Fruit fly (Drosophila melanogaster) whole organism, embryonic: ENCODE measurements around the gene spel1.

Source experiments
- ATbp ChIP-seq: fragments of 200-800 bp; sonication (Bioruptor generic); optimal IDR thresholded peaks from 2 replicates; lab custom pipeline; 2017; ENCODE audit warnings: missing biosample characterization, mild to moderate bottlenecking, missing genetic modification characterization, missing genetic modification reagents
- CG10979 ChIP-seq: fragments of 200-800 bp; sonication (Bioruptor generic); optimal IDR thresholded peaks from 2 replicates; lab custom pipeline; 2018; ENCODE audit warnings: missing biosample characterization, mild to moderate bottlenecking, missing genetic modification characterization, moderate library complexity
- CG12219 ChIP-seq: fragments of 200-800 bp; sonication (Bioruptor generic); optimal IDR thresholded peaks from 3 replicates; lab custom pipeline; 2018; ENCODE audit warnings: missing biosample characterization, mild to moderate bottlenecking, missing genetic modification characterization
- CG13424 ChIP-seq: fragments of 200-800 bp; sonication (Bioruptor generic); optimal IDR thresholded peaks from 2 replicates; lab custom pipeline; 2019; ENCODE audit warnings: missing biosample characterization, mild to moderate bottlenecking, missing genetic modification characterization, moderate library complexity
- CG14667 ChIP-seq: fragments of 200-800 bp; sonication (Bioruptor generic); IDR thresholded peaks from 2 replicates; pipeline ENCODE4 v1.3.6; 2022; ENCODE audit warnings: missing biosample characterization, missing genetic modification characterization
- CG17328 ChIP-seq: fragments of 200-800 bp; sonication (Bioruptor generic); IDR thresholded peaks from 2 replicates; pipeline ENCODE4 v1.3.6; 2022; ENCODE audit warnings: missing biosample characterization, missing genetic modification characterization
- CG17612 ChIP-seq: fragments of 200-800 bp; sonication (Bioruptor generic); IDR thresholded peaks from 2 replicates; pipeline ENCODE4 v1.3.6; 2022; ENCODE audit warnings: missing biosample characterization, missing genetic modification characterization
- CG2678 ChIP-seq: fragments of 200-800 bp; sonication (Bioruptor generic); optimal IDR thresholded peaks from 3 replicates; lab custom pipeline; 2019; ENCODE audit warnings: missing biosample characterization, mild to moderate bottlenecking, missing genetic modification characterization, moderate library complexity
- CG2712 ChIP-seq: fragments of 200-800 bp; optimal IDR thresholded peaks from 3 replicates; lab custom pipeline; 2019; ENCODE audit warnings: missing biosample characterization, mild to moderate bottlenecking, missing genetic modification characterization, moderate library complexity
- CG33557 ChIP-seq: fragments of 200-800 bp; sonication (Bioruptor generic); optimal IDR thresholded peaks from 2 replicates; lab custom pipeline; 2019; ENCODE audit warnings: missing biosample characterization, mild to moderate bottlenecking, missing genetic modification characterization, moderate library complexity
- CG4404 ChIP-seq: fragments of 200-800 bp; sonication (Bioruptor generic); IDR thresholded peaks from 2 replicates; pipeline ENCODE4 v1.3.6; 2022; ENCODE audit warnings: missing biosample characterization, missing genetic modification characterization
- CG4730 ChIP-seq: fragments of 200-800 bp; sonication (Bioruptor generic); IDR thresholded peaks from 2 replicates; pipeline ENCODE4 v1.3.6; 2022; ENCODE audit warnings: missing biosample characterization, missing genetic modification characterization
- CG9215 ChIP-seq: fragments of 200-800 bp; sonication (Bioruptor generic); IDR thresholded peaks from 2 replicates; pipeline ENCODE4 v1.3.6; 2022; ENCODE audit warnings: missing biosample characterization, missing genetic modification characterization
- Chrac-16 ChIP-seq: fragments of 200-800 bp; sonication (Bioruptor generic); optimal IDR thresholded peaks from 3 replicates; lab custom pipeline; 2016; ENCODE audit warnings: missing biosample characterization, missing genetic modification characterization
- Doc3 ChIP-seq: fragments of 200-800 bp; sonication (Bioruptor generic); IDR thresholded peaks from 3 replicates; pipeline ENCODE4 v1.3.6; 2022; ENCODE audit warnings: missing biosample characterization, missing genetic modification characterization; ENCODE audit not compliant: partially characterized antibody
- ERR ChIP-seq: fragments of 200-800 bp; sonication (Bioruptor generic); optimal IDR thresholded peaks from 2 replicates; lab custom pipeline; 2016; ENCODE audit warnings: missing biosample characterization, missing genetic modification characterization
- Gsc ChIP-seq: fragments of 200-800 bp; sonication (Bioruptor generic); IDR thresholded peaks from 2 replicates; pipeline ENCODE4 v1.3.6; 2022; ENCODE audit warnings: missing biosample characterization, missing genetic modification characterization
- HLH54F ChIP-seq: fragments of 200-800 bp; sonication (Bioruptor generic); optimal IDR thresholded peaks from 3 replicates; lab custom pipeline; 2016; ENCODE audit warnings: missing biosample characterization, missing genetic modification characterization
- Jarid2 ChIP-seq: fragments of 200-800 bp; sonication (Bioruptor generic); optimal IDR thresholded peaks from 3 replicates; lab custom pipeline; 2017; ENCODE audit warnings: mild to moderate bottlenecking, missing biosample characterization, missing genetic modification reagents, missing genetic modification characterization
- MESR4 ChIP-seq: fragments of 200-800 bp; sonication (Bioruptor generic); optimal IDR thresholded peaks from 2 replicates; lab custom pipeline; 2018; ENCODE audit warnings: missing biosample characterization, mild to moderate bottlenecking, missing genetic modification characterization, moderate library complexity
- Med ChIP-seq: fragments of 200-800 bp; sonication (Bioruptor generic); peaks from one replicate; lab custom pipeline; 2016; ENCODE audit warnings: missing biosample characterization, missing genetic modification characterization, mild to moderate bottlenecking, inconsistent platforms, moderate library complexity
- Nf-YB ChIP-seq: fragments of 200-800 bp; sonication (Bioruptor generic); optimal IDR thresholded peaks from 3 replicates; lab custom pipeline; 2019; ENCODE audit warnings: missing biosample characterization, mild to moderate bottlenecking, missing genetic modification characterization, moderate library complexity
- Pdp1 ChIP-seq, 2 experiments: fragments of 200-800 bp; sonication (Bioruptor generic); optimal IDR thresholded peaks; 3 replicates each; lab custom pipeline; 2016; ENCODE audit warnings: missing biosample characterization in 2 of 2, missing genetic modification characterization in 2 of 2, mild to moderate bottlenecking in 1 of 2, moderate library complexity in 1 of 2
- Ptx1 ChIP-seq: fragments of 200-800 bp; sonication (Bioruptor generic); IDR thresholded peaks from 2 replicates; pipeline ENCODE4 v1.3.6; 2022; ENCODE audit warnings: missing biosample characterization, missing genetic modification characterization
- Rx ChIP-seq: fragments of 200-800 bp; sonication (Bioruptor generic); IDR thresholded peaks from 2 replicates; pipeline ENCODE4 v1.3.6; 2022; ENCODE audit warnings: missing biosample characterization, missing genetic modification characterization
- Sry-δ ChIP-seq: fragments of 200-800 bp; sonication (Bioruptor generic); optimal IDR thresholded peaks from 2 replicates; lab custom pipeline; 2016; ENCODE audit warnings: missing biosample characterization, missing genetic modification characterization
- Tbp ChIP-seq: fragments of >200 bp; optimal IDR thresholded peaks from 2 replicates; lab custom pipeline; 2018; ENCODE audit warnings: missing biosample characterization, missing genetic modification characterization
- bab2 ChIP-seq: fragments of 200-800 bp; sonication (Bioruptor generic); optimal IDR thresholded peaks from 2 replicates; lab custom pipeline; 2016; ENCODE audit warnings: missing biosample characterization, missing genetic modification characterization
- cato ChIP-seq: fragments of 200-800 bp; sonication (Bioruptor generic); optimal IDR thresholded peaks from 2 replicates; lab custom pipeline; 2016; ENCODE audit warnings: missing biosample characterization, missing genetic modification characterization, borderline replicate concordance
- chif ChIP-seq, 2 experiments: fragments of 200-800 bp; sonication (Bioruptor generic); optimal IDR thresholded peaks; 3 replicates each; lab custom pipeline; 2016; ENCODE audit warnings: missing biosample characterization in 2 of 2, missing genetic modification characterization in 2 of 2
- dmrt11E ChIP-seq: fragments of 200-800 bp; sonication (Bioruptor generic); optimal IDR thresholded peaks from 3 replicates; lab custom pipeline; 2018; ENCODE audit warnings: missing biosample characterization, mild to moderate bottlenecking, missing genetic modification characterization, moderate library complexity
- dmrt99B ChIP-seq: fragments of 200-800 bp; sonication (Bioruptor generic); optimal IDR thresholded peaks from 2 replicates; lab custom pipeline; 2018; ENCODE audit warnings: missing biosample characterization, mild to moderate bottlenecking, missing genetic modification characterization, moderate library complexity
- dysf ChIP-seq: fragments of 200-800 bp; sonication (Bioruptor generic); IDR thresholded peaks from 3 replicates; pipeline ENCODE4 v1.3.6; 2022; ENCODE audit warnings: missing biosample characterization, missing genetic modification characterization
- ewg ChIP-seq: fragments of 200-800 bp; sonication (Bioruptor generic); optimal IDR thresholded peaks from 3 replicates; lab custom pipeline; 2017; ENCODE audit warnings: mild to moderate bottlenecking, missing biosample characterization, missing genetic modification reagents, missing genetic modification characterization
- gem ChIP-seq: fragments of 200-800 bp; sonication (Bioruptor generic); optimal IDR thresholded peaks from 2 replicates; lab custom pipeline; 2019; ENCODE audit warnings: missing biosample characterization, mild to moderate bottlenecking, missing genetic modification characterization, moderate library complexity
- ind ChIP-seq: fragments of 200-800 bp; sonication (Bioruptor generic); optimal IDR thresholded peaks from 3 replicates; lab custom pipeline; 2016; ENCODE audit warnings: missing biosample characterization, missing genetic modification characterization
- jing ChIP-seq: fragments of 200-800 bp; sonication (Bioruptor generic); optimal IDR thresholded peaks from 2 replicates; lab custom pipeline; 2018; ENCODE audit warnings: missing biosample characterization, mild to moderate bottlenecking, missing genetic modification characterization
- kah ChIP-seq: fragments of 200-800 bp; sonication (Bioruptor generic); optimal IDR thresholded peaks from 2 replicates; lab custom pipeline; 2018; ENCODE audit warnings: missing biosample characterization, mild to moderate bottlenecking, missing genetic modification characterization
- ken ChIP-seq: fragments of 200-800 bp; sonication (Bioruptor generic); IDR thresholded peaks from 3 replicates; pipeline ENCODE4 v1.3.6; 2022; ENCODE audit warnings: missing biosample characterization, missing genetic modification characterization
- lbe ChIP-seq: fragments of 200-800 bp; sonication (Bioruptor generic); optimal IDR thresholded peaks from 2 replicates; lab custom pipeline; 2016; ENCODE audit warnings: missing biosample characterization, mild to moderate bottlenecking, missing genetic modification characterization
- lmd ChIP-seq: fragments of 200-800 bp; sonication (Bioruptor generic); IDR thresholded peaks from 2 replicates; pipeline ENCODE4 v1.3.6; 2022; ENCODE audit warnings: missing biosample characterization, missing genetic modification characterization
- pan ChIP-seq, 4 experiments: fragments of >200 bp in 3 of 4; fragments of 200-800 bp in 1 of 4; sonication (Bioruptor generic) in 1 of 4; optimal IDR thresholded peaks in 3 of 4; IDR thresholded peaks in 1 of 4; 2 replicates each; pipeline versions ENCODE4 v1.3.6 to Lab custom; 2017 to 2022; ENCODE audit warnings: missing biosample characterization in 2 of 4, missing genetic modification characterization in 2 of 4, mixed read lengths in 1 of 4
- stc ChIP-seq: fragments of 200-800 bp; sonication (Bioruptor generic); IDR thresholded peaks from 2 replicates; pipeline ENCODE4 v1.3.6; 2022; ENCODE audit warnings: missing biosample characterization, missing genetic modification characterization
- tin ChIP-seq: fragments of 200-800 bp; sonication (Bioruptor generic); optimal IDR thresholded peaks from 3 replicates; lab custom pipeline; 2016; ENCODE audit warnings: missing biosample characterization, missing genetic modification characterization
- twi ChIP-seq: fragments of 200-800 bp; optimal IDR thresholded peaks from 2 replicates; lab custom pipeline; 2019; ENCODE audit warnings: missing biosample characterization, mild to moderate bottlenecking, missing genetic modification characterization, moderate library complexity
- vnd ChIP-seq: fragments of 200-800 bp; sonication (Bioruptor generic); IDR thresholded peaks from 3 replicates; pipeline ENCODE4 v1.3.6; 2022; ENCODE audit warnings: missing biosample characterization, missing genetic modification characterization; ENCODE audit not compliant: partially characterized antibody
- zen ChIP-seq: fragments of 200-800 bp; sonication (Bioruptor generic); optimal IDR thresholded peaks from 3 replicates; lab custom pipeline; 2018; ENCODE audit warnings: missing biosample characterization, mild to moderate bottlenecking, missing genetic modification characterization, moderate library complexity
- zfh1 ChIP-seq: fragments of 200-800 bp; sonication (Bioruptor generic); IDR thresholded peaks from 3 replicates; pipeline ENCODE4 v1.3.6; 2022; ENCODE audit warnings: missing biosample characterization, missing genetic modification characterization

The spel1 gene

DNA sequence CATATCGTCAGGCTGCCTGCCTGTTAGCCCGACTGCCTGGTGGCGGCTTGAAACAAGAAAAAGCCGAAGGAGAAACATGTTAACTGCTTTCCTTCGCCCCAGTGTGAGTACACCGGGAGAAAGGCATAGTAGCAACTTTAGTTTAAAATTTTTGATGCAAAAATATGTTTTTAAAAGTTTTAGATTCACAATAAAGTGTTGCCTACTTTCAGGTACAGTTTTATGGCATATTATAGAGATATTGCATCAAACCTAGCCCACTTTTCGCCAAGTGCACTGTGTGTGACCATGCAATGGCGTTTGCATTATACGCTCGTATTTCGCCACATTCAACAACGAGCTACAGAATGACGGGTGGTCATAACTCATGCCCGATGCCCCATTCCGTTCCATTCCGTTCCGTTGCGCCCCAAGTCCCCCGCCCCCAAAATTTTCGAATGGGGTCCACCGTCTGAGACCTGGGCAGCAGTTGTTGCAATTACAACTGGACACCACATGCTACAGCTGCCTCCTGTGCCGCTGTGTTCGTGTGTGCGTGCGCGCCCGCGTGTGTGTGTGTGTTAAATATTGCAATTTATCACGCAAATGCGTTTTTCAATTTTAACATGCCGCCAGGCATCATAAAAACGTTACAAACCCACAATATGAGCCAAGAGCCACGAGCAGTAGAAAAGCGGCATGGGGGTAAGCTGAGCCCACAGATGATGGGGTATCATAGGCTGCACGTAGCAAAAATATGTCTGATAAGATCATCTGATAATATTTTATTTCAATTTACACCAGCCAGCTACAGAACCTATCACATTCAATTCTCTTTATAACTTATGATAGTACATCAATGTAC lies 8.3 kb downstream of the spel1 start (continued):
- peak; percentile 86 for TF ChIP-seq lbe (GFP tag; lab: Kevin White, UChicago)
- no peak for TF ChIP-seq MESR4 (GFP tag; lab: Kevin White, UChicago)
- no peak for TF ChIP-seq CG33557
- peak; percentile 62 for TF ChIP-seq zen
- TF ChIP-seq Nf-YB: no peak
- no peak for TF ChIP-seq kah (GFP tag; lab: Kevin White, UChicago)
- peak; percentile 39 for TF ChIP-seq CG17328 (GFP tag; lab: Robert Waterston, UW)
- no peak for TF ChIP-seq Doc3 (GFP tag; lab: Robert Waterston, UW)
- peak; percentile 38 for TF ChIP-seq jing
- TF ChIP-seq Pdp1 (GFP tag; optimal IDR thresholded peaks at IDR 0.05; lab: Kevin White, UChicago): peak in 1 of 2 experiments; percentile 26
- TF ChIP-seq bab2: peak; percentile 31
- TF ChIP-seq zfh1 (GFP tag; lab: Robert Waterston, UW): peak; percentile 63
- TF ChIP-seq Ptx1 (GFP tag; lab: Robert Waterston, UW): peak; percentile 55
- TF ChIP-seq Med (GFP tag; lab: Kevin White, UChicago): peak; percentile 48
- TF ChIP-seq CG10979 (tag; lab: Kevin White, UChicago): peak; percentile 53
- TF ChIP-seq ATbp (GFP tag; lab: Kevin White, UChicago): peak; percentile 25
- no peak for TF ChIP-seq Tbp (GFP tag; lab: Kevin White, UChicago)
- TF ChIP-seq Chrac-16 (GFP tag; lab: Kevin White, UChicago): peak; percentile 6
- TF ChIP-seq dmrt99B (tag; lab: Kevin White, UChicago): peak; percentile 32
- TF ChIP-seq CG17612 (GFP tag; lab: Robert Waterston, UW): no peak
- peak; percentile 4 for TF ChIP-seq twi (tag; lab: Kevin White, UChicago)
- no peak for TF ChIP-seq stc (GFP tag; lab: Robert Waterston, UW)
- TF ChIP-seq Rx (GFP tag; lab: Robert Waterston, UW): peak; percentile 31; the same call in 1 of the 2 replicates
- TF ChIP-seq Jarid2 (GFP tag; lab: Kevin White, UChicago): peak; percentile 25
- no peak for TF ChIP-seq ERR
- peak; percentile 52 for TF ChIP-seq CG2712 (tag; lab: Kevin White, UChicago)
- no peak for TF ChIP-seq Gsc (GFP tag; lab: Robert Waterston, UW)
- TF ChIP-seq dmrt11E (tag; lab: Kevin White, UChicago): peak; percentile 48
- TF ChIP-seq CG4730: peak; percentile 17; the same call in 1 of the 2 replicates
- TF ChIP-seq CG13424 (tag; lab: Kevin White, UChicago): peak; percentile 4
- no peak for TF ChIP-seq CG9215
- TF ChIP-seq CG4404: peak; percentile 41; the same call in 1 of the 2 replicates
- TF ChIP-seq tin: no peak
- no peak for TF ChIP-seq HLH54F (GFP tag; lab: Kevin White, UChicago)
- TF ChIP-seq cato: peak; percentile 35
- TF ChIP-seq chif (GFP tag; optimal IDR thresholded peaks at IDR 0.05; lab: Kevin White, UChicago): peak; percentile 45 to 52
- no peak for TF ChIP-seq ind (GFP tag; lab: Kevin White, UChicago)
- 0 out of 2 replicates have a peak, but pooled peaks have one; percentile 14 for TF ChIP-seq CG14667
- peak; percentile 35; the same call in 1 of the 3 replicates for TF ChIP-seq dysf (GFP tag; lab: Robert Waterston, UW)
- TF ChIP-seq pan (optimal IDR thresholded peaks at IDR 0.05; lab: Kevin White, UChicago): no peak
- peak in 1 of 2 experiments; percentile 38 for TF ChIP-seq pan (GFP tag; optimal IDR thresholded peaks at IDR 0.05 in 1 of 2, IDR thresholded peaks at IDR 0.05 in 1 of 2)
- peak; percentile 56 for TF ChIP-seq gem (tag; lab: Kevin White, UChicago)
- TF ChIP-seq ken (GFP tag; lab: Robert Waterston, UW): no peak
- TF ChIP-seq vnd (GFP tag; lab: Robert Waterston, UW): no peak
- peak; percentile 7 for TF ChIP-seq CG2678 (tag; lab: Kevin White, UChicago)
- TF ChIP-seq Sry-δ (GFP tag; lab: Kevin White, UChicago): no peak
- peak; percentile 56 for TF ChIP-seq lmd (GFP tag; lab: Robert Waterston, UW)
- TF ChIP-seq CG12219: peak; percentile 11
- TF ChIP-seq ewg (GFP tag; lab: Kevin White, UChicago): peak; percentile 20
